Fruit fly (Drosophila melanogaster): ENCODE data around the gene Mic26-27.

- TF ChIP-seq Myc (optimal IDR thresholded peaks at IDR 0.05) (no peak), h (optimal IDR thresholded peaks at IDR 0.05) (no peak), psq (optimal IDR thresholded peaks at IDR 0.05) (no peak), Sin3A (optimal IDR thresholded peaks at IDR 0.05) (no peak)
Measured at dm6 chr3R:16105813-16106480, 40.7 kb downstream of the Mic26-27 start.

Data from Kc167 (cell line).